Worm (Caenorhabditis elegans) whole organism, L1 larva: ENCODE data around the gene rom-3.

Source experiments
- aha-1 ChIP-seq: fragments of 150-350 bp; optimal IDR thresholded peaks from 2 replicates; lab custom pipeline; 2014; ENCODE audit warnings: missing biosample characterization, missing genetic modification characterization
- aly-2 ChIP-seq: fragments of 150-350 bp; optimal IDR thresholded peaks from 2 replicates; lab custom pipeline; 2014; ENCODE audit warnings: missing biosample characterization, missing genetic modification characterization
- blmp-1 ChIP-seq: fragments of 150-350 bp; optimal IDR thresholded peaks from 2 replicates; lab custom pipeline; 2014; ENCODE audit warnings: missing biosample characterization, missing genetic modification characterization
- ceh-63 ChIP-seq: fragments of 200-800 bp; sonication (Bioruptor generic); optimal IDR thresholded peaks from 2 replicates; lab custom pipeline; 2018; ENCODE audit warnings: mild to moderate bottlenecking, missing genetic modification characterization, missing compliant biosample characterization
- ces-1 ChIP-seq: fragments of 150-350 bp; optimal IDR thresholded peaks from 2 replicates; lab custom pipeline; 2014; ENCODE audit warnings: missing biosample characterization, missing genetic modification reagents, missing genetic modification characterization
- dpl-1 ChIP-seq, 3 experiments: fragments of 150-350 bp in 2 of 3; sonication (generic microtip) in 1 of 3; optimal IDR thresholded peaks; 2 replicates each; lab custom pipeline; 2014 to 2017; ENCODE audit warnings: missing biosample characterization in 3 of 3, missing genetic modification characterization in 3 of 3, missing genetic modification reagents in 3 of 3
- egl-27 ChIP-seq, 2 experiments: fragments of 150-350 bp in 1 of 2; sonication (generic microtip); optimal IDR thresholded peaks; 3 replicates each; lab custom pipeline; 2017 to 2018; ENCODE audit warnings: missing biosample characterization in 2 of 2, missing genetic modification characterization in 2 of 2, missing genetic modification reagents in 2 of 2
- elt-3 ChIP-seq, 6 experiments: fragments of 150-350 bp in 1 of 6; sonication (generic microtip); optimal IDR thresholded peaks; 2 replicates each; lab custom pipeline; 2017 to 2018; ENCODE audit warnings: missing biosample characterization in 6 of 6, missing genetic modification characterization in 6 of 6, inconsistent platforms in 1 of 6
- fkh-10 ChIP-seq: sonication (generic microtip); optimal IDR thresholded peaks from 2 replicates; lab custom pipeline; 2017; ENCODE audit warnings: missing biosample characterization, missing genetic modification reagents, missing genetic modification characterization
- fkh-4 ChIP-seq: sonication (generic microtip); optimal IDR thresholded peaks from 2 replicates; lab custom pipeline; 2016; ENCODE audit warnings: missing compliant biosample characterization, missing genetic modification characterization, borderline replicate concordance
- fkh-8 ChIP-seq: sonication (generic microtip); optimal IDR thresholded peaks from 2 replicates; lab custom pipeline; 2016; ENCODE audit warnings: mild to moderate bottlenecking, missing genetic modification characterization, missing compliant biosample characterization
- fos-1 ChIP-seq: fragments of 150-350 bp; optimal IDR thresholded peaks from 2 replicates; lab custom pipeline; 2014; ENCODE audit warnings: missing biosample characterization, missing genetic modification characterization
- hlh-17 ChIP-seq: fragments of 200-800 bp; sonication (Bioruptor generic); optimal IDR thresholded peaks from 2 replicates; lab custom pipeline; 2018; ENCODE audit warnings: missing genetic modification characterization, mild to moderate bottlenecking, missing compliant biosample characterization, moderate library complexity, borderline replicate concordance
- hlh-4 ChIP-seq: sonication (generic microtip); optimal IDR thresholded peaks from 2 replicates; lab custom pipeline; 2016; ENCODE audit warnings: mild to moderate bottlenecking, missing genetic modification characterization, missing compliant biosample characterization
- hpl-2 ChIP-seq: fragments of 150-350 bp; optimal IDR thresholded peaks from 2 replicates; lab custom pipeline; 2014; ENCODE audit warnings: missing biosample characterization, missing genetic modification reagents, missing genetic modification characterization
- irx-1 ChIP-seq: sonication (generic microtip); optimal IDR thresholded peaks from 2 replicates; lab custom pipeline; 2016; ENCODE audit warnings: missing genetic modification characterization, missing compliant biosample characterization
- isw-1 ChIP-seq: fragments of 200-800 bp; sonication (Bioruptor generic); IDR thresholded peaks from 2 replicates; pipeline ENCODE4 v1.3.6; 2022; ENCODE audit warnings: missing genetic modification characterization, missing compliant biosample characterization
- jun-1 ChIP-seq: fragments of 150-350 bp; optimal IDR thresholded peaks from 2 replicates; lab custom pipeline; 2014; ENCODE audit warnings: missing biosample characterization, missing genetic modification reagents, missing genetic modification characterization
- lin-14 ChIP-seq: fragments of 200-800 bp; sonication (Bioruptor generic); optimal IDR thresholded peaks from 2 replicates; lab custom pipeline; 2018; ENCODE audit warnings: mild to moderate bottlenecking, missing genetic modification characterization, moderate library complexity, missing compliant biosample characterization
- lin-15B ChIP-seq: fragments of 150-350 bp; sonication (generic microtip); optimal IDR thresholded peaks from 3 replicates; lab custom pipeline; 2014; ENCODE audit warnings: missing biosample characterization, missing genetic modification characterization
- lin-39 ChIP-seq: fragments of 150-350 bp; optimal IDR thresholded peaks from 2 replicates; lab custom pipeline; 2014; ENCODE audit warnings: missing biosample characterization, missing genetic modification reagents, missing genetic modification characterization
- lir-3 ChIP-seq: sonication (generic microtip); optimal IDR thresholded peaks from 2 replicates; lab custom pipeline; 2016; ENCODE audit warnings: mild to moderate bottlenecking, missing genetic modification characterization, moderate library complexity, missing compliant biosample characterization; ENCODE audit not compliant: poor library complexity
- mab-9 ChIP-seq: fragments of 200-800 bp; sonication (Bioruptor generic); IDR thresholded peaks from 2 replicates; pipeline ENCODE4 v1.3.6; 2022; ENCODE audit warnings: missing genetic modification reagents, missing genetic modification characterization, missing compliant biosample characterization
- mef-2 ChIP-seq: fragments of 150-350 bp; optimal IDR thresholded peaks from 2 replicates; lab custom pipeline; 2014; ENCODE audit warnings: missing biosample characterization, missing genetic modification characterization
- mep-1 ChIP-seq: fragments of 150-350 bp; optimal IDR thresholded peaks from 2 replicates; lab custom pipeline; 2014; ENCODE audit warnings: missing biosample characterization, missing genetic modification characterization
- nhr-11 ChIP-seq: fragments of 150-350 bp; optimal IDR thresholded peaks from 2 replicates; lab custom pipeline; 2014; ENCODE audit warnings: missing biosample characterization, missing genetic modification characterization
- nhr-12 ChIP-seq: sonication (generic microtip); optimal IDR thresholded peaks from 2 replicates; lab custom pipeline; 2017; ENCODE audit warnings: missing biosample characterization, missing genetic modification characterization
- nhr-19 ChIP-seq: fragments of 200-800 bp; sonication (Bioruptor generic); conservative IDR thresholded peaks from 2 replicates; pipeline ENCODE4 v1.3.6; 2022; ENCODE audit warnings: missing genetic modification characterization, missing compliant biosample characterization
- nhr-20 ChIP-seq: sonication (generic microtip); optimal IDR thresholded peaks from 2 replicates; lab custom pipeline; 2016; ENCODE audit warnings: mild to moderate bottlenecking, missing genetic modification characterization, missing compliant biosample characterization
- nhr-237 ChIP-seq: fragments of 150-350 bp; optimal IDR thresholded peaks from 2 replicates; lab custom pipeline; 2014; ENCODE audit warnings: missing biosample characterization, missing genetic modification characterization
- nhr-47 ChIP-seq: sonication (generic microtip); optimal IDR thresholded peaks from 2 replicates; lab custom pipeline; 2016; ENCODE audit warnings: mild to moderate bottlenecking, missing genetic modification characterization, moderate library complexity, missing compliant biosample characterization
- nhr-71 ChIP-seq: sonication (generic microtip); optimal IDR thresholded peaks from 2 replicates; lab custom pipeline; 2016; ENCODE audit warnings: mild to moderate bottlenecking, missing genetic modification characterization, moderate library complexity, missing compliant biosample characterization
- nhr-77 ChIP-seq: fragments of 150-350 bp; optimal IDR thresholded peaks from 2 replicates; lab custom pipeline; 2014; ENCODE audit warnings: missing biosample characterization, missing genetic modification characterization
- nhr-84 ChIP-seq: sonication (generic microtip); optimal IDR thresholded peaks from 2 replicates; lab custom pipeline; 2017; ENCODE audit warnings: missing biosample characterization, missing genetic modification characterization
- nhr-85 ChIP-seq: sonication (generic microtip); peaks from one replicate; lab custom pipeline; 2016; ENCODE audit warnings: missing genetic modification characterization, inconsistent platforms, missing compliant biosample characterization
- pag-3 ChIP-seq: sonication (generic microtip); optimal IDR thresholded peaks from 2 replicates; lab custom pipeline; 2017; ENCODE audit warnings: missing genetic modification characterization, mild to moderate bottlenecking, missing compliant biosample characterization, antibody characterized with exemption, borderline replicate concordance; ENCODE audit not compliant: insufficient read depth
- pax-3 ChIP-seq: fragments of 200-800 bp; sonication (Bioruptor generic); optimal IDR thresholded peaks from 2 replicates; lab custom pipeline; 2018; ENCODE audit warnings: mild to moderate bottlenecking, missing genetic modification characterization, moderate library complexity, missing compliant biosample characterization
- rnt-1 ChIP-seq: sonication (generic microtip); optimal IDR thresholded peaks from 2 replicates; lab custom pipeline; 2016; ENCODE audit warnings: mild to moderate bottlenecking, missing genetic modification characterization, moderate library complexity, missing compliant biosample characterization
- skn-1 ChIP-seq: fragments of 150-350 bp; optimal IDR thresholded peaks from 2 replicates; lab custom pipeline; 2014; ENCODE audit warnings: missing biosample characterization, missing genetic modification characterization
- snu-23 ChIP-seq: sonication (generic microtip); optimal IDR thresholded peaks from 2 replicates; lab custom pipeline; 2016; ENCODE audit warnings: missing genetic modification characterization, missing compliant biosample characterization
- sptf-1 ChIP-seq: fragments of 150-350 bp; optimal IDR thresholded peaks from 2 replicates; lab custom pipeline; 2014; ENCODE audit warnings: missing biosample characterization, missing genetic modification characterization
- swsn-7 ChIP-seq: sonication (generic microtip); optimal IDR thresholded peaks from 2 replicates; lab custom pipeline; 2016; ENCODE audit warnings: missing genetic modification characterization, missing compliant biosample characterization
- tbx-2 ChIP-seq: sonication (generic microtip); optimal IDR thresholded peaks from 2 replicates; lab custom pipeline; 2016; ENCODE audit warnings: missing genetic modification characterization, missing compliant biosample characterization
- tlp-1 ChIP-seq: fragments of 150-350 bp; optimal IDR thresholded peaks from 2 replicates; lab custom pipeline; 2014; ENCODE audit warnings: missing biosample characterization, missing genetic modification characterization
- unc-130 ChIP-seq: fragments of 150-350 bp; optimal IDR thresholded peaks from 2 replicates; lab custom pipeline; 2017; ENCODE audit warnings: missing biosample characterization, missing genetic modification characterization, inconsistent platforms
- unc-30 ChIP-seq: sonication (generic microtip); optimal IDR thresholded peaks from 2 replicates; lab custom pipeline; 2017; ENCODE audit warnings: missing biosample characterization, missing genetic modification characterization
- unc-62 ChIP-seq: fragments of 150-350 bp; optimal IDR thresholded peaks from 2 replicates; lab custom pipeline; 2014; ENCODE audit warnings: missing biosample characterization, missing genetic modification reagents, missing genetic modification characterization
- xbp-1 ChIP-seq: sonication (generic microtip); optimal IDR thresholded peaks from 2 replicates; lab custom pipeline; 2016; ENCODE audit warnings: missing genetic modification characterization, missing compliant biosample characterization
- zip-4 ChIP-seq: fragments of 200-800 bp; sonication (Bioruptor generic); optimal IDR thresholded peaks from 2 replicates; lab custom pipeline; 2018; ENCODE audit warnings: mild to moderate bottlenecking, missing genetic modification characterization, moderate library complexity, missing compliant biosample characterization
- ztf-4 ChIP-seq: fragments of 150-350 bp; optimal IDR thresholded peaks from 2 replicates; lab custom pipeline; 2014; ENCODE audit warnings: missing biosample characterization, missing genetic modification characterization

Gene rom-3

ce11 chrIV:16995425-16995824 is 25.1 kb upstream of the rom-3 start, which contains the start of gene rom-4 (continued):
- TF ChIP-seq nhr-19 (GFP tag; lab: Robert Waterston, UW), result peak; percentile 78
- TF ChIP-seq nhr-12 (tag; lab: Kevin White, UChicago), result no peak
- no peak for TF ChIP-seq ces-1
- TF ChIP-seq rnt-1 (tag; lab: Kevin White, UChicago), result peak; percentile 99
- peak; percentile 95 for TF ChIP-seq lir-3
- no peak for TF ChIP-seq zip-4
- no peak for TF ChIP-seq pag-3 (tag; lab: Kevin White, UChicago)
- TF ChIP-seq nhr-71 (tag; lab: Kevin White, UChicago), result peak; percentile 88
- peak; percentile 85 for TF ChIP-seq snu-23 (GFP tag; lab: Kevin White, UChicago)
- TF ChIP-seq mep-1 (tag; lab: Kevin White, UChicago), result peak; percentile 77
- TF ChIP-seq nhr-77, result no peak
- no peak for TF ChIP-seq ztf-4 (tag; lab: Kevin White, UChicago)
- TF ChIP-seq tlp-1 (tag; lab: Kevin White, UChicago), result no peak
- TF ChIP-seq nhr-237 (tag; lab: Kevin White, UChicago), result no peak
- TF ChIP-seq lin-39 (tag; lab: Kevin White, UChicago), result peak; percentile 17
- TF ChIP-seq swsn-7 (tag; lab: Kevin White, UChicago), result peak; percentile 76
- TF ChIP-seq sptf-1 (tag; lab: Kevin White, UChicago), result no peak
- TF ChIP-seq unc-30 (tag; lab: Kevin White, UChicago), result no peak
- peak; percentile 51 for TF ChIP-seq skn-1 (tag; lab: Kevin White, UChicago)
- TF ChIP-seq fkh-10 (GFP tag; lab: Kevin White, UChicago), result no peak
- no peak for TF ChIP-seq aly-2 (tag; lab: Kevin White, UChicago)
- TF ChIP-seq pax-3 (tag; lab: Kevin White, UChicago), result peak; percentile 85
- TF ChIP-seq nhr-85 (tag; lab: Kevin White, UChicago), result peak; percentile 91
- TF ChIP-seq egl-27 (tag; optimal IDR thresholded peaks at IDR 0.05; lab: Kevin White, UChicago), result no peak
- TF ChIP-seq nhr-84, result no peak
- TF ChIP-seq dpl-1 (GFP tag; optimal IDR thresholded peaks at IDR 0.05; lab: Kevin White, UChicago), result peak; percentile 93 to 96 (median 94)
- TF ChIP-seq tbx-2 (tag; lab: Kevin White, UChicago), result peak; percentile 88
- TF ChIP-seq hlh-4 (tag; lab: Kevin White, UChicago), result no peak
- peak; percentile 88 for TF ChIP-seq nhr-47 (tag; lab: Kevin White, UChicago)
- TF ChIP-seq elt-3 (tag; optimal IDR thresholded peaks at IDR 0.05; lab: Kevin White, UChicago), result no peak
- TF ChIP-seq blmp-1, result peak; percentile 10
- no peak for TF ChIP-seq nhr-11 (tag; lab: Kevin White, UChicago)
- TF ChIP-seq aha-1 (tag; lab: Kevin White, UChicago), result no peak
- TF ChIP-seq fkh-8, result peak; percentile 80
- no peak for TF ChIP-seq ceh-63 (GFP tag; lab: Kevin White, UChicago)
- TF ChIP-seq fos-1 (tag; lab: Kevin White, UChicago), result no peak
- peak; percentile 88 for TF ChIP-seq fkh-4 (tag; lab: Kevin White, UChicago)
- no peak for TF ChIP-seq unc-62 (GFP tag; lab: Kevin White, UChicago)
- peak; percentile 26 for TF ChIP-seq lin-15B (tag; lab: Kevin White, UChicago)
- TF ChIP-seq mab-9 (GFP tag; lab: Robert Waterston, UW), result peak; percentile 61; the same call in 1 of the 2 replicates
- TF ChIP-seq unc-130 (tag; lab: Kevin White, UChicago), result peak; percentile 88
- TF ChIP-seq xbp-1 (tag; lab: Kevin White, UChicago), result peak; percentile 79
- no peak for TF ChIP-seq hpl-2 (GFP tag; lab: Kevin White, UChicago)
- TF ChIP-seq irx-1 (tag; lab: Kevin White, UChicago), result peak; percentile 89
- TF ChIP-seq jun-1 (tag; lab: Kevin White, UChicago), result peak; percentile 34
- TF ChIP-seq isw-1, result peak; percentile 69
- no peak for TF ChIP-seq lin-14 (GFP tag; lab: Kevin White, UChicago)
- TF ChIP-seq hlh-17 (GFP tag; lab: Kevin White, UChicago), result no peak
- peak; percentile 78 for TF ChIP-seq nhr-20 (tag; lab: Kevin White, UChicago)
- TF ChIP-seq mef-2 (tag; lab: Kevin White, UChicago), result no peak
